Worm (Caenorhabditis elegans) whole organism, late embryonic: ENCODE results near the gene cpf-1.

Source experiments
- C08G9.2 ChIP-seq: sonication (generic microtip); optimal IDR thresholded peaks from 2 replicates; lab custom pipeline; 2016; ENCODE audit warnings: mild to moderate bottlenecking, missing genetic modification characterization, moderate library complexity, missing compliant biosample characterization
- F13H6.1 ChIP-seq: sonication (generic microtip); optimal IDR thresholded peaks from 2 replicates; lab custom pipeline; 2016; ENCODE audit warnings: missing genetic modification characterization, missing compliant biosample characterization
- Y22D7AL.16 ChIP-seq: sonication (generic microtip); optimal IDR thresholded peaks from 2 replicates; lab custom pipeline; 2016; ENCODE audit warnings: missing genetic modification characterization, missing compliant biosample characterization
- ceh-18 ChIP-seq: sonication (generic microtip); optimal IDR thresholded peaks from 2 replicates; lab custom pipeline; 2016; ENCODE audit warnings: missing genetic modification characterization, missing compliant biosample characterization
- ceh-24 ChIP-seq: sonication (generic microtip); optimal IDR thresholded peaks from 2 replicates; lab custom pipeline; 2016; ENCODE audit warnings: mild to moderate bottlenecking, missing genetic modification characterization, missing compliant biosample characterization
- ceh-30 ChIP-seq: fragments of 150-350 bp; optimal IDR thresholded peaks from 2 replicates; lab custom pipeline; 2014; ENCODE audit warnings: missing biosample characterization, missing genetic modification characterization
- ceh-31 ChIP-seq: sonication (generic microtip); optimal IDR thresholded peaks from 2 replicates; lab custom pipeline; 2016; ENCODE audit warnings: missing genetic modification characterization, missing compliant biosample characterization
- ceh-34 ChIP-seq: sonication (generic microtip); optimal IDR thresholded peaks from 2 replicates; lab custom pipeline; 2016; ENCODE audit warnings: mild to moderate bottlenecking, missing genetic modification characterization, missing compliant biosample characterization
- ceh-48 ChIP-seq: sonication (generic microtip); optimal IDR thresholded peaks from 2 replicates; lab custom pipeline; 2016; ENCODE audit warnings: missing genetic modification characterization, inconsistent platforms, missing compliant biosample characterization
- ceh-9 ChIP-seq: sonication (generic microtip); optimal IDR thresholded peaks from 2 replicates; lab custom pipeline; 2016; ENCODE audit warnings: mild to moderate bottlenecking, missing genetic modification characterization, inconsistent platforms, missing compliant biosample characterization
- che-1 ChIP-seq: sonication (generic microtip); optimal IDR thresholded peaks from 2 replicates; lab custom pipeline; 2016; ENCODE audit warnings: mild to moderate bottlenecking, missing genetic modification characterization, missing compliant biosample characterization
- dve-1 ChIP-seq: sonication (generic microtip); optimal IDR thresholded peaks from 2 replicates; lab custom pipeline; 2017; ENCODE audit warnings: antibody characterized with exemption, mild to moderate bottlenecking, missing genetic modification characterization, missing compliant biosample characterization
- elt-2 ChIP-seq: sonication (generic microtip); optimal IDR thresholded peaks from 2 replicates; lab custom pipeline; 2016; ENCODE audit warnings: missing genetic modification reagents, missing genetic modification characterization, missing compliant biosample characterization
- ets-4 ChIP-seq: sonication (generic microtip); optimal IDR thresholded peaks from 2 replicates; lab custom pipeline; 2016; ENCODE audit warnings: missing genetic modification characterization, missing compliant biosample characterization
- fkh-6 ChIP-seq: sonication (generic microtip); optimal IDR thresholded peaks from 2 replicates; lab custom pipeline; 2016; ENCODE audit warnings: missing genetic modification characterization, missing compliant biosample characterization
- hlh-13 ChIP-seq: fragments of 200-800 bp; sonication (Bioruptor generic); optimal IDR thresholded peaks from 2 replicates; lab custom pipeline; 2018; ENCODE audit warnings: mild to moderate bottlenecking, missing genetic modification characterization, missing compliant biosample characterization
- hlh-30 ChIP-seq: sonication (generic microtip); optimal IDR thresholded peaks from 2 replicates; lab custom pipeline; 2017; ENCODE audit warnings: antibody characterized with exemption, missing genetic modification characterization, missing compliant biosample characterization; ENCODE audit not compliant: insufficient read depth
- hlh-6 ChIP-seq: sonication (generic microtip); optimal IDR thresholded peaks from 2 replicates; lab custom pipeline; 2016; ENCODE audit warnings: missing genotype, missing genetic modification characterization, missing compliant biosample characterization
- madf-2 ChIP-seq: sonication (generic microtip); optimal IDR thresholded peaks from 2 replicates; lab custom pipeline; 2017; ENCODE audit warnings: missing genetic modification characterization, missing compliant biosample characterization
- mec-3 ChIP-seq: sonication (generic microtip); optimal IDR thresholded peaks from 2 replicates; lab custom pipeline; 2016; ENCODE audit warnings: borderline replicate concordance, missing genetic modification characterization, missing compliant biosample characterization
- nfya-1 ChIP-seq: sonication (generic microtip); optimal IDR thresholded peaks from 2 replicates; lab custom pipeline; 2017; ENCODE audit warnings: missing genetic modification characterization, mild to moderate bottlenecking, missing compliant biosample characterization, antibody characterized with exemption, moderate library complexity
- nhr-232 ChIP-seq: sonication (generic microtip); optimal IDR thresholded peaks from 2 replicates; lab custom pipeline; 2016; ENCODE audit warnings: missing genetic modification characterization, missing compliant biosample characterization
- pag-3 ChIP-seq: sonication (generic microtip); optimal IDR thresholded peaks from 2 replicates; lab custom pipeline; 2016; ENCODE audit warnings: missing compliant biosample characterization, missing genetic modification characterization, borderline replicate concordance
- pax-1 ChIP-seq: fragments of 150-350 bp; optimal IDR thresholded peaks from 2 replicates; lab custom pipeline; 2014; ENCODE audit warnings: missing biosample characterization, missing genetic modification characterization
- pha-2 ChIP-seq: sonication (generic microtip); optimal IDR thresholded peaks from 2 replicates; lab custom pipeline; 2017; ENCODE audit warnings: mild to moderate bottlenecking, missing genetic modification characterization, missing compliant biosample characterization
- pqm-1 ChIP-seq: sonication (generic microtip); optimal IDR thresholded peaks from 2 replicates; lab custom pipeline; 2016; ENCODE audit warnings: missing genetic modification characterization, missing compliant biosample characterization
- pros-1 ChIP-seq: fragments of 150-350 bp; optimal IDR thresholded peaks from 2 replicates; lab custom pipeline; 2014; ENCODE audit warnings: missing biosample characterization, missing genetic modification reagents, missing genetic modification characterization
- ref-2 ChIP-seq: sonication (generic microtip); optimal IDR thresholded peaks from 2 replicates; lab custom pipeline; 2016; ENCODE audit warnings: missing genetic modification characterization, missing compliant biosample characterization
- rnt-1 ChIP-seq: sonication (generic microtip); optimal IDR thresholded peaks from 2 replicates; lab custom pipeline; 2016; ENCODE audit warnings: missing genetic modification characterization, missing compliant biosample characterization
- sdc-2 ChIP-seq: sonication (generic microtip); optimal IDR thresholded peaks from 2 replicates; lab custom pipeline; 2016; ENCODE audit warnings: missing genotype, missing genetic modification characterization, missing compliant biosample characterization
- sox-2 ChIP-seq: fragments of 200-800 bp; sonication (Bioruptor generic); IDR thresholded peaks from 2 replicates; pipeline ENCODE4 v1.3.6; 2022; ENCODE audit warnings: missing genetic modification reagents, missing genetic modification characterization, missing compliant biosample characterization
- tbx-2 ChIP-seq: sonication (generic microtip); optimal IDR thresholded peaks from 2 replicates; lab custom pipeline; 2016; ENCODE audit warnings: missing genetic modification characterization, missing compliant biosample characterization
- ttx-3 ChIP-seq: sonication (generic microtip); optimal IDR thresholded peaks from 2 replicates; lab custom pipeline; 2016; ENCODE audit warnings: missing genetic modification reagents, missing genetic modification characterization, missing compliant biosample characterization
- unc-3 ChIP-seq, 2 experiments: fragments of 200-800 bp in 1 of 2; sonication (Bioruptor generic) in 1 of 2; sonication (generic microtip) in 1 of 2; conservative IDR thresholded peaks in 1 of 2; optimal IDR thresholded peaks in 1 of 2; 2 replicates each; pipeline versions ENCODE4 v1.3.6 to Lab custom; 2016 to 2022; ENCODE audit warnings: missing compliant biosample characterization in 2 of 2, missing genetic modification characterization in 2 of 2, missing genetic modification reagents in 1 of 2
- unc-42 ChIP-seq: sonication (generic microtip); optimal IDR thresholded peaks from 2 replicates; lab custom pipeline; 2016; ENCODE audit warnings: missing genotype, missing genetic modification characterization, missing compliant biosample characterization
- unc-55 ChIP-seq: sonication (generic microtip); optimal IDR thresholded peaks from 2 replicates; lab custom pipeline; 2017; ENCODE audit warnings: missing biosample characterization, missing genetic modification reagents, missing genetic modification characterization
- unc-86 ChIP-seq: sonication (generic microtip); optimal IDR thresholded peaks from 2 replicates; lab custom pipeline; 2016; ENCODE audit warnings: missing genetic modification characterization, missing compliant biosample characterization

cpf-1 gene

DNA sequence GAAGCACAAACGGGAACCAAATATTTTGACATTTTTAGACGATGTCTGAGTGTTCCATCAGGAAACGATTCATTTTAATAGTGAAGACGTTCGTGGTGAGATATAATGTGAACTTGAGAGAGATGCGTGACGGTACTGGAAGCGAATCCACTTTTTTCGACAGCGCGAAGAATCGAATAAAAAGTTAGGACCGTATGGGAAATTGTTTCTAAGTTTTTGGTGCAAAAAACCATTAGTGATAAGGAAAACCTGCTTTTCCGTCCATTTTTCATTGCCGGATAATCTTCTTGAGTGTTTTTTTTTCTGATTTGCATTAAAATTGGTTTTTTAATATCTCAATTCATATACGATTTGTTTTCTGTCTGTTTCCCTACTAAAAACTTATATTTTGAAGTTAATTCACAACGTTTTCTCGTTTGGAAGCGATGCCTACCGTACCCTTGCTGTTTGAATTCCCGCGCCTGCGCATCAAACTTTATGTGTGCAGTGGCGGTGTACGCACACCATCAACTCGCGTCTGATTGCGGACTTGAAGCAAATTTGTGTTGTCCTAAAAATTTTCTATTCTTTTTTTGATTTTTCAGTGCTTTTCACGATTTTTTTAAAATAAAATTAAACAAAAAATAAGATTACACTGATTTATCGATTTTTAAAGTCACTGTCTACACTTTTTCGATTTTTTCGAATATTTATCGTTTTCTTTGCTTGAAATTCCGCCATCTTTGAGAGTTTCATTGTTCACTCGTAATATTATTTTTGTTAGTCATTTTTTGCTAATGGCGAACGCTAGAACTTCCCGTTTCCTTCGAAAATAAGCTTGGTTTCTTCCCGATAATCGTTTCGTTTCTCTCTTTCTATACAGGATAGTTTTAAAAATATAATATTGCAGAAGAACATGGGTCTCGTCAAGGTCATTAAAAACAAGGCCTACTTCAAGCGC, 32.9 kb downstream of the cpf-1 start, which contains the start of the genes col-38 and rpl-5:
Gene col-38, minus strand, starts transcription at position 51 of the 940 bp plus-strand sequence.
Gene rpl-5, plus strand, starts transcription at position 890 of the 940 bp plus-strand sequence.
- TF ChIP-seq sdc-2 (tag; lab: Kevin White, UChicago) (no peak), ceh-48 (peak; percentile 0), C08G9.2 (tag; lab: Kevin White, UChicago) (peak; percentile 48), che-1 (tag; lab: Kevin White, UChicago) (peak; percentile 27), nhr-232 (tag; lab: Kevin White, UChicago) (no peak), tbx-2 (tag; lab: Kevin White, UChicago) (peak; percentile 65), ceh-18 (tag; lab: Kevin White, UChicago) (peak; percentile 77), dve-1 (tag; lab: Kevin White, UChicago) (peak; percentile 68), hlh-13 (GFP tag; lab: Kevin White, UChicago) (no peak), pqm-1 (tag; lab: Kevin White, UChicago) (no peak), unc-42 (peak; percentile 67), Y22D7AL.16 (peak; percentile 26), unc-86 (tag; lab: Kevin White, UChicago) (no peak), hlh-30 (tag; lab: Kevin White, UChicago) (peak; percentile 65), mec-3 (tag; lab: Kevin White, UChicago) (no peak), rnt-1 (tag; lab: Kevin White, UChicago) (peak; percentile 71), pag-3 (tag; lab: Kevin White, UChicago) (no peak), ttx-3 (tag; lab: Kevin White, UChicago) (peak; percentile 29), ceh-24 (tag; lab: Kevin White, UChicago) (no peak), pros-1 (tag; lab: Kevin White, UChicago) (peak; percentile 10), sox-2 (GFP tag; lab: Robert Waterston, UW) (no peak), ceh-34 (peak; percentile 66), unc-3 (GFP tag; conservative IDR thresholded peaks at IDR 0.05; lab: Robert Waterston, UW) (0 out of 2 replicates have a peak, but pooled peaks have one; percentile 17), unc-3 (tag; optimal IDR thresholded peaks at IDR 0.05; lab: Kevin White, UChicago) (no peak), madf-2 (tag; lab: Kevin White, UChicago) (peak; percentile 29), fkh-6 (tag; lab: Kevin White, UChicago) (no peak), nfya-1 (tag; lab: Kevin White, UChicago) (peak; percentile 87), F13H6.1 (tag; lab: Kevin White, UChicago) (peak; percentile 7), ref-2 (peak; percentile 48), ets-4 (tag; lab: Kevin White, UChicago) (peak; percentile 46), pax-1 (tag; lab: Kevin White, UChicago) (peak; percentile 80), ceh-30 (tag; lab: Kevin White, UChicago) (peak; percentile 76), elt-2 (tag; lab: Kevin White, UChicago) (peak; percentile 64), unc-55 (peak; percentile 56), pha-2 (tag; lab: Kevin White, UChicago) (no peak), ceh-31 (tag; lab: Kevin White, UChicago) (peak; percentile 74)

DNA sequence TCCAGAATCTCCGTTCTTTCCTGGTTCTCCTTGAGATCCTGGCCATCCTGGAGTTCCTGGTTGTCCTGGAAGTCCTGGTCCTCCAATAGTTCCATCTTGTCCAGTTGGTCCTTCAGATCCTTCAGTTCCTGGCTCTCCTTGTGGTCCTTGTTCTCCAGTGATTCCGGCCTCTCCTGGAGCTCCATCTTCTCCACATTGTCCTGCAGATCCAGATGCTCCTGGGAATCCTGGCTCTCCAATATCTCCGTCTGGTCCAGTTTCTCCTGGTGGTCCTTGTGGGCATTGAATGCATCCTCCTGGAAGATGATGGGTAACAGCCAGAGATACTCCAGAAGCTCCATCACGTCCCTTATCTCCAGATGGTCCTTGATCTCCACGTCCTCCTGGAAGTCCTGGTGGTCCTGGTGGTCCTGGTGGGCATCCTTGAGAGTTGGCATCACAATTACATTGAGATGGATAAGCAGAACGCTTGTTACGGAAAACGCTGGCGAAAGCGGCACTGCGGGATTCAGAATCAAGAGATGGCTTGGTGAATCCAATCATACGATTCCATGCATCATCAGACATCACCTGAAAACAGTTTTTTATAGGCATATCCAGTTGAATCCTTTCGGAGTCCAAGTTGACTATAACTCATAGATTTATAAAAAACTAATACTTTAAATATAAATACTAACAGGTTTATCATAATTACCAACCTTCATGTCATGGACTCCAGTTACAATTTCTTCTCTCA, 33.8 kb downstream of the cpf-1 start:
- no peak for TF ChIP-seq ceh-48
- TF ChIP-seq ceh-9 (tag; lab: Kevin White, UChicago), result no peak
- no peak for TF ChIP-seq pqm-1 (tag; lab: Kevin White, UChicago)
- TF ChIP-seq fkh-6 (tag; lab: Kevin White, UChicago), result no peak
- no peak for TF ChIP-seq ceh-34
- peak; percentile 60 for TF ChIP-seq hlh-6 (tag; lab: Kevin White, UChicago)
